Worm (Caenorhabditis elegans) whole organism, young adult: ENCODE results near the gene nhl-2.

Source experiments
- C17E4.6 ChIP-seq: fragments of 200-800 bp; sonication (Bioruptor generic); IDR thresholded peaks from 2 replicates; pipeline ENCODE4 v1.3.6; 2022; ENCODE audit warnings: missing genetic modification reagents, missing genetic modification characterization, missing compliant biosample characterization
- D2030.7 ChIP-seq: fragments of 200-800 bp; sonication (Bioruptor generic); IDR thresholded peaks from 2 replicates; pipeline ENCODE4 v1.3.6; 2022; ENCODE audit warnings: missing genetic modification reagents, missing genetic modification characterization, missing compliant biosample characterization
- F22D6.2 ChIP-seq: sonication (generic microtip); optimal IDR thresholded peaks from 2 replicates; lab custom pipeline; 2016; ENCODE audit warnings: mild to moderate bottlenecking, missing genetic modification characterization, missing compliant biosample characterization
- F23B12.7 ChIP-seq: sonication (generic microtip); optimal IDR thresholded peaks from 2 replicates; lab custom pipeline; 2017; ENCODE audit warnings: missing genetic modification characterization, mild to moderate bottlenecking, missing compliant biosample characterization, antibody characterized with exemption, moderate library complexity; ENCODE audit not compliant: insufficient read depth
- F33H1.4 ChIP-seq: fragments of 200-800 bp; sonication (Bioruptor generic); IDR thresholded peaks from 2 replicates; pipeline ENCODE4 v1.3.6; 2022; ENCODE audit warnings: missing genetic modification reagents, missing genetic modification characterization, missing compliant biosample characterization
- F37B4.10 ChIP-seq: fragments of 200-800 bp; sonication (Bioruptor generic); IDR thresholded peaks from 2 replicates; pipeline ENCODE4 v1.3.6; 2022; ENCODE audit warnings: missing genetic modification characterization, missing compliant biosample characterization
- F57C9.4 ChIP-seq: sonication (generic microtip); optimal IDR thresholded peaks from 2 replicates; lab custom pipeline; 2017; ENCODE audit warnings: mild to moderate bottlenecking, missing genetic modification characterization, missing compliant biosample characterization
- Y79H2A.3 ChIP-seq: fragments of 200-800 bp; sonication (Bioruptor generic); conservative IDR thresholded peaks from 2 replicates; pipeline ENCODE4 v1.3.6; 2022; ENCODE audit warnings: missing genetic modification reagents, missing genetic modification characterization, missing compliant biosample characterization
- ZK185.1 ChIP-seq: sonication (generic microtip); optimal IDR thresholded peaks from 2 replicates; lab custom pipeline; 2016; ENCODE audit warnings: mild to moderate bottlenecking, missing genetic modification characterization, missing compliant biosample characterization; ENCODE audit not compliant: poor library complexity, severe bottlenecking
- akir-1 ChIP-seq: fragments of 200-800 bp; sonication (Bioruptor generic); optimal IDR thresholded peaks from 2 replicates; lab custom pipeline; 2018; ENCODE audit warnings: mild to moderate bottlenecking, missing genetic modification characterization, moderate library complexity, missing compliant biosample characterization
- aptf-3 ChIP-seq: fragments of 200-800 bp; sonication (Bioruptor generic); IDR thresholded peaks from 2 replicates; pipeline ENCODE4 v1.3.6; 2022; ENCODE audit warnings: missing genetic modification characterization, missing compliant biosample characterization
- athp-1 ChIP-seq: sonication (generic microtip); optimal IDR thresholded peaks from 2 replicates; lab custom pipeline; 2017; ENCODE audit warnings: mild to moderate bottlenecking, missing genetic modification characterization, missing compliant biosample characterization
- cebp-1 ChIP-seq, 2 experiments: fragments of 200-800 bp in 1 of 2; sonication (Bioruptor generic) in 1 of 2; sonication (generic microtip) in 1 of 2; IDR thresholded peaks in 1 of 2; optimal IDR thresholded peaks in 1 of 2; 2 replicates each; pipeline versions ENCODE4 v1.3.6 to Lab custom; 2017 to 2022; ENCODE audit warnings: missing compliant biosample characterization in 2 of 2, missing genetic modification characterization in 2 of 2, mild to moderate bottlenecking in 1 of 2, missing genetic modification reagents in 1 of 2, moderate library complexity in 1 of 2
- ceh-79 ChIP-seq: sonication (generic microtip); optimal IDR thresholded peaks from 2 replicates; lab custom pipeline; 2017; ENCODE audit warnings: mild to moderate bottlenecking, missing genetic modification characterization, missing compliant biosample characterization
- chd-7 ChIP-seq: sonication (generic microtip); optimal IDR thresholded peaks from 2 replicates; lab custom pipeline; 2016; ENCODE audit warnings: mild to moderate bottlenecking, missing genetic modification characterization, moderate library complexity, missing compliant biosample characterization
- dox-1 ChIP-seq: fragments of 200-800 bp; sonication (Bioruptor generic); IDR thresholded peaks from 2 replicates; pipeline ENCODE4 v1.3.6; 2022; ENCODE audit warnings: missing genetic modification reagents, missing genetic modification characterization, missing compliant biosample characterization
- dpff-1 ChIP-seq: sonication (generic microtip); optimal IDR thresholded peaks from 2 replicates; lab custom pipeline; 2017; ENCODE audit warnings: mild to moderate bottlenecking, missing genetic modification characterization, missing compliant biosample characterization
- efl-1 ChIP-seq: fragments of 150-350 bp; optimal IDR thresholded peaks from 2 replicates; lab custom pipeline; 2014; ENCODE audit warnings: missing biosample characterization, missing genetic modification reagents, missing genetic modification characterization
- hmg-1.2 ChIP-seq: fragments of 200-800 bp; sonication (Bioruptor generic); IDR thresholded peaks from 2 replicates; pipeline ENCODE4 v1.3.6; 2022; ENCODE audit warnings: missing genetic modification reagents, missing genetic modification characterization, missing compliant biosample characterization
- hrde-1 ChIP-seq: sonication (generic microtip); optimal IDR thresholded peaks from 2 replicates; lab custom pipeline; 2016; ENCODE audit warnings: missing genetic modification characterization, mild to moderate bottlenecking, missing compliant biosample characterization, moderate library complexity, missing genotype, missing genetic modification reagents, borderline replicate concordance
- lin-35 ChIP-seq, 3 experiments: fragments of 150-350 bp in 2 of 3; sonication (generic microtip) in 1 of 3; optimal IDR thresholded peaks; 2 replicates each; lab custom pipeline; 2014 to 2018; ENCODE audit warnings: missing biosample characterization in 3 of 3, missing genetic modification characterization in 3 of 3, missing genetic modification reagents in 3 of 3
- lin-54 ChIP-seq: fragments of 200-800 bp; sonication (Bioruptor generic); optimal IDR thresholded peaks from 2 replicates; lab custom pipeline; 2018; ENCODE audit warnings: mild to moderate bottlenecking, missing genetic modification characterization, missing compliant biosample characterization
- lsl-1 ChIP-seq: fragments of 200-800 bp; sonication (Bioruptor generic); optimal IDR thresholded peaks from 2 replicates; lab custom pipeline; 2018; ENCODE audit warnings: mild to moderate bottlenecking, missing genetic modification characterization, moderate library complexity, missing compliant biosample characterization
- madf-3 ChIP-seq: fragments of 200-800 bp; sonication (Bioruptor generic); IDR thresholded peaks from 2 replicates; pipeline ENCODE4 v1.3.6; 2022; ENCODE audit warnings: missing genetic modification reagents, missing genetic modification characterization, missing compliant biosample characterization
- madf-6 ChIP-seq: fragments of 200-800 bp; sonication (Bioruptor generic); IDR thresholded peaks from 2 replicates; pipeline ENCODE4 v1.3.6; 2022; ENCODE audit warnings: missing genetic modification reagents, missing genetic modification characterization, missing compliant biosample characterization
- mcd-1 ChIP-seq: fragments of 200-800 bp; sonication (Bioruptor generic); IDR thresholded peaks from 2 replicates; pipeline ENCODE4 v1.3.6; 2022; ENCODE audit warnings: missing genetic modification reagents, missing genetic modification characterization, missing compliant biosample characterization
- mel-28 ChIP-seq: sonication (generic microtip); optimal IDR thresholded peaks from 2 replicates; lab custom pipeline; 2016; ENCODE audit warnings: borderline replicate concordance, mild to moderate bottlenecking, missing genetic modification characterization, missing compliant biosample characterization
- nfya-2 ChIP-seq: fragments of 200-800 bp; sonication (Bioruptor generic); IDR thresholded peaks from 2 replicates; pipeline ENCODE4 v1.3.6; 2022; ENCODE audit warnings: missing genetic modification reagents, missing genetic modification characterization, missing compliant biosample characterization
- nhr-90 ChIP-seq: sonication (generic microtip); optimal IDR thresholded peaks from 2 replicates; lab custom pipeline; 2016; ENCODE audit warnings: missing genotype, mild to moderate bottlenecking, missing genetic modification characterization, missing compliant biosample characterization
- rcor-1 ChIP-seq: fragments of 200-800 bp; sonication (Bioruptor generic); IDR thresholded peaks from 2 replicates; pipeline ENCODE4 v1.3.6; 2022; ENCODE audit warnings: missing genetic modification reagents, missing genetic modification characterization, missing compliant biosample characterization
- repo-1 ChIP-seq: sonication (generic microtip); optimal IDR thresholded peaks from 2 replicates; lab custom pipeline; 2017; ENCODE audit warnings: mild to moderate bottlenecking, missing genetic modification characterization, missing compliant biosample characterization
- rpc-1 ChIP-seq, 2 experiments: fragments of 150-350 bp in 1 of 2; sonication (generic microtip) in 1 of 2; optimal IDR thresholded peaks; 2 replicates each; lab custom pipeline; 2014 to 2018; ENCODE audit warnings: missing biosample characterization in 1 of 2, missing genetic modification characterization in 1 of 2, missing genetic modification reagents in 1 of 2, missing genotype in 1 of 2
- snpc-4 ChIP-seq, 5 experiments: fragments of 150-350 bp in 1 of 5; sonication (generic microtip) in 4 of 5; optimal IDR thresholded peaks; 2 replicates each; lab custom pipeline; 2014 to 2018; ENCODE audit warnings: missing genetic modification characterization in 5 of 5, missing biosample characterization in 3 of 5, antibody characterized with exemption in 2 of 5, mild to moderate bottlenecking in 2 of 5, missing compliant biosample characterization in 2 of 5, missing genotype in 2 of 5, moderate library complexity in 2 of 5, missing genetic modification reagents in 1 of 5
- somi-1 ChIP-seq: fragments of 200-800 bp; sonication (Bioruptor generic); optimal IDR thresholded peaks from 2 replicates; lab custom pipeline; 2018; ENCODE audit warnings: mild to moderate bottlenecking, missing genetic modification characterization, missing compliant biosample characterization
- tbp1 ChIP-seq: fragments of 200-800 bp; sonication (Bioruptor generic); optimal IDR thresholded peaks from 2 replicates; lab custom pipeline; 2018; ENCODE audit warnings: mild to moderate bottlenecking, missing genetic modification characterization, missing compliant biosample characterization
- tlf-1 ChIP-seq: fragments of 200-800 bp; sonication (Bioruptor generic); optimal IDR thresholded peaks from 2 replicates; lab custom pipeline; 2018; ENCODE audit warnings: mild to moderate bottlenecking, missing genetic modification characterization, missing compliant biosample characterization
- unc-130 ChIP-seq: sonication (generic microtip); optimal IDR thresholded peaks from 2 replicates; lab custom pipeline; 2016; ENCODE audit warnings: missing genetic modification reagents, missing genetic modification characterization, missing compliant biosample characterization
- xnd-1 ChIP-seq: sonication (generic microtip); optimal IDR thresholded peaks from 2 replicates; lab custom pipeline; 2016; ENCODE audit warnings: missing genotype, missing genetic modification reagents, missing genetic modification characterization, missing compliant biosample characterization
- ztf-6 ChIP-seq: fragments of 200-800 bp; sonication (Bioruptor generic); IDR thresholded peaks from 2 replicates; pipeline ENCODE4 v1.3.6; 2022; ENCODE audit warnings: missing genetic modification reagents, missing genetic modification characterization, missing compliant biosample characterization

The nhl-2 gene

DNA sequence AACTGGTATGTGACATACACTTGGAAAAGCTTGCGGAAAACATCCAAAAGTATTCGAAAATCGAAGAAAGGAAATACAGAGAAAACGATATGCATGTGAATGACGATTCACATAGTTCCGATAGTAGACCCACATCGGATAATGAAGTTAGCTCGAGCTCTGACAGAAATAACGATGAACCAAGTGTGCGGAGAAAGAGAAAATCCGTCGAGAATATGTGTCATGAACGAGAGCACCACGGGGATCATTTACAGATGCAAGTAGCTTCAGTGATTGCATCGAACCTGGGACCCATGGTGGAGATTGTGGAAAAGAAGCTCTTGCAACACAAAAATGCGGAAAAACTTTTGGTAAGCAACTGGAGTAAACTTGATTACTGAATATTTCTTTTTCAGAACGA, 41.9 kb downstream of the nhl-2 start:
- no peak for TF ChIP-seq nfya-2
- no peak for TF ChIP-seq akir-1

DNA sequence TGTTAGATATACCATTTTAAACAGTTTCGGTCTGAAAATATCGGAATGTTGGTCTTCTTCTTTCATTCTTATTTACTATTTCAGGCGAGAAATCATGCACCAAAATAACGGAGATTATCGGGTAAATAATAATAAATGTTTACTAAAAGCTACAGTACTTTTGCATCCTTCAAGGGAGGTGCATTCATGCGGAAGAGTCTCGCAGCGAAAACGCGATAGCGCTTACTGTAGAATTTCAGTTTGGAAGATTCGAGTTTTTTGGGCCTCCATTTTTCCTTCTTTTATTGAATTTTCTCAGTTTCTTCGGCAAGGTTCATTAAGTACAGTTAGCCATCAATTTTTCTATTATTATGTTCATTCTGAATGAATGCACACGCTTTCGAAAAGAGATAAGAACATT, 42.8 kb downstream of the nhl-2 start, which contains the start of gene C35D10.7:
C35D10.7 (plus strand) TSS at position 85 of the 400 bp plus-strand sequence.
- TF ChIP-seq madf-6 (GFP tag; lab: Robert Waterston, UW): peak; percentile 73; the same call in 1 of the 2 replicates
- no peak for TF ChIP-seq efl-1
- no peak for TF ChIP-seq F57C9.4 (tag; lab: Kevin White, UChicago)
- TF ChIP-seq rpc-1 (optimal IDR thresholded peaks at IDR 0.05; lab: Kevin White, UChicago): no peak
- TF ChIP-seq rpc-1 (tag; optimal IDR thresholded peaks at IDR 0.05; lab: Kevin White, UChicago): no peak
- peak; percentile 14 for TF ChIP-seq xnd-1
- TF ChIP-seq madf-3 (GFP tag; lab: Robert Waterston, UW): no peak
- TF ChIP-seq tbp1: no peak
- no peak for TF ChIP-seq mel-28 (tag; lab: Kevin White, UChicago)
- peak; percentile 25 for TF ChIP-seq unc-130 (GFP tag; lab: Kevin White, UChicago)
- peak; percentile 75 for TF ChIP-seq F33H1.4 (GFP tag; lab: Robert Waterston, UW)
- TF ChIP-seq somi-1: no peak
- TF ChIP-seq hmg-1.2 (GFP tag; lab: Robert Waterston, UW): no peak
- TF ChIP-seq chd-7: no peak
- TF ChIP-seq lsl-1 (GFP tag; lab: Kevin White, UChicago): peak; percentile 88

DNA sequence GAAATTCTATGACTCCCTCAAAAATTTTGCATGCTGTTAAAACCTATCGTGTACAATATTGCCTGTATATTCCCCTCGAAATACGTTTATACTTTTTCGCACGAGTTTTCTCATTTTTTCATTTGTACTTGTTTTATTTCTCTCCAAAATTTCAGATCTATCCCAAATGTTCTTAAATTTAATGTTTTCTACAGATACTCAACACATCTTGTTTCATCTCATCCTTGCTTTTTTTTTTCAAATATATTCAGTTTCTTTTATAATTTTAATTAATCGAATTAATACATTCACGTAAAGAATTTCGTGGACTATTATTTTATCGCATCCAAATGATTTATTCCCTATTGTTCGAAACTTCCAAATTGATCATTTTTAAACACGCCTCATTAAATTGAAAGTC, 44.0 kb downstream of the nhl-2 start, which contains the start of gene C35D10.8:
C35D10.8 (plus strand) TSS at position 301 of the 400 bp plus-strand sequence.
- no peak for TF ChIP-seq tlf-1 (GFP tag; lab: Kevin White, UChicago)
- no peak for TF ChIP-seq F22D6.2 (tag; lab: Kevin White, UChicago)
- no peak for TF ChIP-seq C17E4.6 (GFP tag; lab: Robert Waterston, UW)
- no peak for TF ChIP-seq snpc-4 (GFP tag; optimal IDR thresholded peaks at IDR 0.05; lab: Kevin White, UChicago)
- TF ChIP-seq snpc-4 (tag; optimal IDR thresholded peaks at IDR 0.05; lab: Kevin White, UChicago): no peak
- no peak for TF ChIP-seq D2030.7 (GFP tag; lab: Robert Waterston, UW)
- TF ChIP-seq rcor-1 (GFP tag; lab: Robert Waterston, UW): no peak

DNA sequence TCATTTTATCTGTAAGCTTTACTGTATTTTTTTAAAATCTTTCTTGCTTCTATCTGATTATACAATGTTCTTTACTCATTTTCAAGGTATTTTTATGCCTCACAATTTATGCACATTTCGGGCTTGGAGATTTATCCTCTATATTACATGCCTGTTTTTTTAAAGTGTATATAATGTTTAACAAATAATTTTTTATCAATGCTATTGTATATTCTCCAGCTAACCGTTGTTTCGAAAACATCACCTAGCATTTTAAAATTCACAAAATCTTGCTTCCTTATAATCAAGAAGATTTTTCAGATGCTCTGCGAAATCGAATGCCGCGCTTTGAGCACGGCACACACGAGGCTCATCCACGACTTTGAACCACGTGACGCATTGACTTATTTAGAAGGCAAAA, 46.9 kb downstream of the nhl-2 start, which contains the start of gene ced-4:
ced-4 (plus strand) TSS at position 301 of the 400 bp plus-strand sequence.
- TF ChIP-seq madf-6 (GFP tag; lab: Robert Waterston, UW) (no peak), F37B4.10 (GFP tag; lab: Robert Waterston, UW) (no peak), madf-3 (GFP tag; lab: Robert Waterston, UW) (0 out of 2 replicates have a peak, but pooled peaks have one; percentile 32), repo-1 (tag; lab: Kevin White, UChicago) (no peak), ZK185.1 (tag; lab: Kevin White, UChicago) (no peak), tlf-1 (GFP tag; lab: Kevin White, UChicago) (no peak), lin-35 (GFP tag; optimal IDR thresholded peaks at IDR 0.05; lab: Kevin White, UChicago) (peak in 1 of 3 experiments; percentile 1), Y79H2A.3 (GFP tag; lab: Robert Waterston, UW) (no peak)
- TF ChIP-seq, all 124 proteins: peak for 2

DNA sequence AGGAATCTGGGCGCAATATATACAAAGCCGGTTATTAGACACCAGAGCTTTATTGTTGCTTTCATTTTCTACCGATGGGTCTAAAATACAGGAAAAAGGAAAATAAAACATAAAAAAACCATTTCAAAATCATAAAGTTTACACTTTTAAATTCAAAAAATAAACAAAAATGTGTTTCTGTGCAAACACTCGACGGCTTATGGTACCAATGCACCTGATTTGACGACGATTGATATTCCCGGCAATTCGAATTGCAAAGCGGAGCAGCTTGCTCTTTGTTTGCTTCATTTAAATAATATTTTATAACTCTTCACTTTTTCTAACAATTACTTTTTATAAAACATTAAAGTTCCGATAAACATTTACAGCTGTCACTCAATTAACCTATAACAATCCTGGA, 48.7 kb downstream of the nhl-2 start, which contains the start of gene F26A1.1:
F26A1.1 (plus strand) TSS at position 369 of the 400 bp plus-strand sequence.
- TF ChIP-seq ceh-79 (tag; lab: Kevin White, UChicago): no peak
- TF ChIP-seq C17E4.6 (GFP tag; lab: Robert Waterston, UW): no peak
- TF ChIP-seq hmg-1.2 (GFP tag; lab: Robert Waterston, UW): no peak
- peak; percentile 21 for TF ChIP-seq lin-54
- no peak for TF ChIP-seq hrde-1 (tag; lab: Kevin White, UChicago)
- TF ChIP-seq F23B12.7 (tag; lab: Kevin White, UChicago): no peak
- no peak for TF ChIP-seq Y79H2A.3 (GFP tag; lab: Robert Waterston, UW)
- no peak for TF ChIP-seq nhr-90 (tag; lab: Kevin White, UChicago)
- no peak for TF ChIP-seq dox-1 (GFP tag; lab: Robert Waterston, UW)
- no peak for TF ChIP-seq aptf-3
- TF ChIP-seq athp-1: no peak
- TF ChIP-seq efl-1: peak; percentile 4
- TF ChIP-seq dpff-1 (tag; lab: Kevin White, UChicago): no peak
- TF ChIP-seq madf-3 (GFP tag; lab: Robert Waterston, UW): no peak
- TF ChIP-seq mcd-1 (GFP tag; lab: Robert Waterston, UW): no peak
- TF ChIP-seq cebp-1 (GFP tag; IDR thresholded peaks at IDR 0.05; lab: Robert Waterston, UW): no peak
- TF ChIP-seq cebp-1 (tag; optimal IDR thresholded peaks at IDR 0.05; lab: Kevin White, UChicago): no peak
- peak in 1 of 3 experiments; percentile 29 for TF ChIP-seq lin-35 (GFP tag; optimal IDR thresholded peaks at IDR 0.05; lab: Kevin White, UChicago)
- peak; percentile 43 for TF ChIP-seq lsl-1 (GFP tag; lab: Kevin White, UChicago)
- no peak for TF ChIP-seq ztf-6 (GFP tag; lab: Robert Waterston, UW)
